Worm (Caenorhabditis elegans) whole organism, L4 larva: ENCODE results near the gene F28C6.8.

Experiments used
- F44E2.7 ChIP-seq: fragments of 200-800 bp; sonication (Bioruptor generic); IDR thresholded peaks from 2 replicates; pipeline ENCODE4 v2.1.2; 2022; ENCODE audit warnings: missing genetic modification characterization, missing compliant biosample characterization
- F49E8.2 ChIP-seq: sonication (generic microtip); optimal IDR thresholded peaks from 2 replicates; lab custom pipeline; 2016; ENCODE audit warnings: missing compliant biosample characterization, mild to moderate bottlenecking, missing genetic modification characterization, borderline replicate concordance
- R02D3.7 ChIP-seq: fragments of 150-350 bp; sonication (generic microtip); optimal IDR thresholded peaks from 3 replicates; lab custom pipeline; 2014; ENCODE audit warnings: missing biosample characterization, missing genetic modification characterization
- T20F7.1 ChIP-seq: fragments of 200-800 bp; sonication (Bioruptor generic); optimal IDR thresholded peaks from 2 replicates; lab custom pipeline; 2018; ENCODE audit warnings: mild to moderate bottlenecking, missing genetic modification characterization, missing compliant biosample characterization
- Y105C5A.15 ChIP-seq: fragments of 200-800 bp; sonication (Bioruptor generic); IDR thresholded peaks from 2 replicates; pipeline ENCODE4 v1.3.6; 2022; ENCODE audit warnings: missing genetic modification characterization, missing compliant biosample characterization
- Y5F2A.4 ChIP-seq: fragments of 200-800 bp; sonication (Bioruptor generic); optimal IDR thresholded peaks from 2 replicates; lab custom pipeline; 2018; ENCODE audit warnings: mild to moderate bottlenecking, missing genetic modification characterization, missing compliant biosample characterization
- aha-1 ChIP-seq: fragments of 150-350 bp; peaks from one replicate; lab custom pipeline; 2014; ENCODE audit warnings: missing biosample characterization, missing genetic modification characterization
- aly-2 ChIP-seq: sonication (generic microtip); optimal IDR thresholded peaks from 2 replicates; lab custom pipeline; 2018; ENCODE audit warnings: missing biosample characterization, missing genetic modification characterization
- ceh-32 ChIP-seq: sonication (generic microtip); optimal IDR thresholded peaks from 2 replicates; lab custom pipeline; 2016; ENCODE audit warnings: mild to moderate bottlenecking, missing genetic modification characterization, missing compliant biosample characterization; ENCODE audit not compliant: poor library complexity
- ceh-44 ChIP-seq: fragments of 200-800 bp; sonication (Bioruptor generic); IDR thresholded peaks from 2 replicates; pipeline ENCODE4 v1.3.6; 2022; ENCODE audit warnings: missing genetic modification reagents, missing genetic modification characterization, missing compliant biosample characterization
- ceh-62 ChIP-seq: sonication (generic microtip); optimal IDR thresholded peaks from 2 replicates; lab custom pipeline; 2017; ENCODE audit warnings: missing biosample characterization, missing genetic modification characterization
- ces-1 ChIP-seq: fragments of 150-350 bp; sonication (generic microtip); optimal IDR thresholded peaks from 4 replicates; lab custom pipeline; 2014; ENCODE audit warnings: missing biosample characterization, missing genetic modification reagents, missing genetic modification characterization
- ctbp-1 ChIP-seq: fragments of 200-800 bp; sonication (Bioruptor generic); IDR thresholded peaks from 2 replicates; pipeline ENCODE4 v1.3.6; 2022; ENCODE audit warnings: missing genetic modification reagents, missing genetic modification characterization, missing compliant biosample characterization
- dmd-9 ChIP-seq: fragments of 200-800 bp; sonication (Bioruptor generic); IDR thresholded peaks from 2 replicates; pipeline ENCODE4 v1.3.6; 2022; ENCODE audit warnings: missing genetic modification reagents, missing genetic modification characterization, missing compliant biosample characterization
- dpl-1 ChIP-seq: fragments of 150-350 bp; optimal IDR thresholded peaks from 2 replicates; lab custom pipeline; 2014; ENCODE audit warnings: missing biosample characterization, missing genetic modification reagents, missing genetic modification characterization
- dve-1 ChIP-seq: sonication (generic microtip); optimal IDR thresholded peaks from 2 replicates; lab custom pipeline; 2017; ENCODE audit warnings: antibody characterized with exemption, mild to moderate bottlenecking, missing genetic modification characterization, missing compliant biosample characterization; ENCODE audit not compliant: insufficient read depth
- fkh-10 ChIP-seq: fragments of 150-350 bp; optimal IDR thresholded peaks from 2 replicates; lab custom pipeline; 2014; ENCODE audit warnings: missing biosample characterization, missing genetic modification reagents, missing genetic modification characterization
- hlh-11 ChIP-seq: fragments of 200-800 bp; sonication (Bioruptor generic); optimal IDR thresholded peaks from 2 replicates; lab custom pipeline; 2018; ENCODE audit warnings: mild to moderate bottlenecking, missing genetic modification characterization, missing compliant biosample characterization
- lin-13 ChIP-seq: fragments of 150-350 bp; optimal IDR thresholded peaks from 2 replicates; lab custom pipeline; 2014; ENCODE audit warnings: missing biosample characterization, missing genetic modification reagents, missing genetic modification characterization
- lin-29 ChIP-seq: fragments of 200-800 bp; sonication (Bioruptor generic); IDR thresholded peaks from 2 replicates; pipeline ENCODE4 v1.3.6; 2022; ENCODE audit warnings: missing genetic modification reagents, missing genetic modification characterization, missing compliant biosample characterization
- lin-38 ChIP-seq: fragments of 200-800 bp; sonication (Bioruptor generic); IDR thresholded peaks from 2 replicates; pipeline ENCODE4 v1.3.6; 2022; ENCODE audit warnings: missing genetic modification reagents, missing genetic modification characterization, missing compliant biosample characterization
- lin-39 ChIP-seq: fragments of 150-350 bp; optimal IDR thresholded peaks from 2 replicates; lab custom pipeline; 2014; ENCODE audit warnings: missing biosample characterization, missing genetic modification reagents, missing genetic modification characterization
- lsy-2 ChIP-seq, 2 experiments: fragments of 150-350 bp in 1 of 2; sonication (generic microtip) in 1 of 2; optimal IDR thresholded peaks; 2 replicates each; lab custom pipeline; 2014 to 2017; ENCODE audit warnings: missing biosample characterization in 2 of 2, missing genetic modification characterization in 2 of 2
- madf-9 ChIP-seq: fragments of 200-800 bp; sonication (Bioruptor generic); conservative IDR thresholded peaks from 2 replicates; pipeline ENCODE4 v1.3.6; 2022; ENCODE audit warnings: missing genetic modification reagents, missing genetic modification characterization, missing compliant biosample characterization
- mdt-29 ChIP-seq: fragments of 200-800 bp; sonication (Bioruptor generic); IDR thresholded peaks from 2 replicates; pipeline ENCODE4 v1.3.6; 2022; ENCODE audit warnings: missing genetic modification reagents, missing genetic modification characterization, missing compliant biosample characterization
- mxl-2 ChIP-seq: fragments of 200-800 bp; sonication (Bioruptor generic); conservative IDR thresholded peaks from 2 replicates; pipeline ENCODE4 v1.3.6; 2022; ENCODE audit warnings: missing genetic modification reagents, missing genetic modification characterization, missing compliant biosample characterization
- nhr-10 ChIP-seq: fragments of 150-350 bp; optimal IDR thresholded peaks from 2 replicates; lab custom pipeline; 2014; ENCODE audit warnings: missing biosample characterization, missing genetic modification characterization
- nhr-102 ChIP-seq: sonication (generic microtip); optimal IDR thresholded peaks from 2 replicates; lab custom pipeline; 2016; ENCODE audit warnings: mild to moderate bottlenecking, missing genetic modification characterization, moderate library complexity, missing compliant biosample characterization
- nhr-11 ChIP-seq: fragments of 150-350 bp; optimal IDR thresholded peaks from 2 replicates; lab custom pipeline; 2014; ENCODE audit warnings: missing biosample characterization, missing genetic modification characterization
- nhr-25 ChIP-seq: sonication (generic microtip); optimal IDR thresholded peaks from 2 replicates; lab custom pipeline; 2017; ENCODE audit warnings: missing genetic modification characterization, mild to moderate bottlenecking, missing compliant biosample characterization, antibody characterized with exemption, moderate library complexity, borderline replicate concordance; ENCODE audit not compliant: insufficient read depth
- nhr-76 ChIP-seq: fragments of 150-350 bp; optimal IDR thresholded peaks from 2 replicates; lab custom pipeline; 2014; ENCODE audit warnings: missing biosample characterization, missing genetic modification characterization
- nhr-77 ChIP-seq: fragments of 150-350 bp; optimal IDR thresholded peaks from 2 replicates; lab custom pipeline; 2014; ENCODE audit warnings: missing biosample characterization, missing genetic modification characterization
- pha-4 ChIP-seq, 2 experiments: fragments of 150-350 bp in 1 of 2; fragments of 200-800 bp in 1 of 2; sonication (Bioruptor generic) in 1 of 2; IDR thresholded peaks in 1 of 2; optimal IDR thresholded peaks in 1 of 2; 2 replicates each; pipeline versions ENCODE4 v1.3.6 to Lab custom; 2014 to 2022; ENCODE audit warnings: missing genetic modification characterization in 2 of 2, missing genetic modification reagents in 2 of 2, missing biosample characterization in 1 of 2, missing compliant biosample characterization in 1 of 2
- saeg-2 ChIP-seq: fragments of 200-800 bp; sonication (Bioruptor generic); IDR thresholded peaks from 2 replicates; pipeline ENCODE4 v1.3.6; 2022; ENCODE audit warnings: missing genetic modification reagents, missing genetic modification characterization, missing compliant biosample characterization
- snpc-1.2 ChIP-seq: fragments of 200-800 bp; sonication (Bioruptor generic); IDR thresholded peaks from 2 replicates; pipeline ENCODE4 v1.3.6; 2022; ENCODE audit warnings: missing genetic modification reagents, missing genetic modification characterization, missing compliant biosample characterization
- unc-130 ChIP-seq: sonication (generic microtip); optimal IDR thresholded peaks from 2 replicates; lab custom pipeline; 2016; ENCODE audit warnings: missing genetic modification reagents, missing genetic modification characterization, missing compliant biosample characterization
- unc-62 ChIP-seq, 3 experiments: fragments of 150-350 bp in 1 of 3; sonication (generic microtip); optimal IDR thresholded peaks in 2 of 3; peaks in 1 of 3; 1 replicate in 1 of 3; 2 replicates in 2 of 3; lab custom pipeline; 2014 to 2017; ENCODE audit warnings: missing biosample characterization in 3 of 3, missing genetic modification characterization in 3 of 3, missing genetic modification reagents in 3 of 3, missing genotype in 1 of 3
- zfp-2 ChIP-seq: sonication (generic microtip); optimal IDR thresholded peaks from 2 replicates; lab custom pipeline; 2016; ENCODE audit warnings: mild to moderate bottlenecking, missing genetic modification characterization, missing compliant biosample characterization
- zfp-3 ChIP-seq: fragments of 200-800 bp; sonication (Bioruptor generic); conservative IDR thresholded peaks from 2 replicates; pipeline ENCODE4 v1.3.6; 2022; ENCODE audit warnings: missing genetic modification reagents, missing genetic modification characterization, missing compliant biosample characterization
- zip-2 ChIP-seq: fragments of 150-350 bp; optimal IDR thresholded peaks from 2 replicates; lab custom pipeline; 2014; ENCODE audit warnings: missing biosample characterization, missing genetic modification characterization

The F28C6.8 gene

DNA sequence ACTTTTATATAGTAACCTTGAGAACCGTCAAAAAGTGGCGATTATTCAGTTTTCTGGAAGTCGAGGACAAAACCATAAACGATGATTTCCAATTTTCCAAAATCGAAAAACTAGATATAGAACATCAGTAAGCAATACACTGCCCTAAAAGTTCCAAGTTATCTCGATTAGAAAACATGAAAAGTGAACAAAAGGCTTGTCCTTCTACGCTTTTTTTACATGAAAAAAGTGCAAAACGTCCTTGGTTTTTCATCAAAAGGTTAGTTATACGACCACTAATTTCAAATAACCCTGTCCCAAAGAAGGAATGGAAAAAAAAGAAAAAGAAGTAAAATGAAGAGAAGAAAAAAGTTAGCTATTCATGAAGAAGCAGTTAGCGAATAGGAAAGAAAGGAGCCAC is 20.7 kb upstream of the F28C6.8 start:
- TF ChIP-seq nhr-25 (tag; lab: Kevin White, UChicago) (peak; percentile 51), aha-1 (tag; lab: Kevin White, UChicago) (peak; percentile 73), R02D3.7 (tag; lab: Kevin White, UChicago) (no peak)

DNA sequence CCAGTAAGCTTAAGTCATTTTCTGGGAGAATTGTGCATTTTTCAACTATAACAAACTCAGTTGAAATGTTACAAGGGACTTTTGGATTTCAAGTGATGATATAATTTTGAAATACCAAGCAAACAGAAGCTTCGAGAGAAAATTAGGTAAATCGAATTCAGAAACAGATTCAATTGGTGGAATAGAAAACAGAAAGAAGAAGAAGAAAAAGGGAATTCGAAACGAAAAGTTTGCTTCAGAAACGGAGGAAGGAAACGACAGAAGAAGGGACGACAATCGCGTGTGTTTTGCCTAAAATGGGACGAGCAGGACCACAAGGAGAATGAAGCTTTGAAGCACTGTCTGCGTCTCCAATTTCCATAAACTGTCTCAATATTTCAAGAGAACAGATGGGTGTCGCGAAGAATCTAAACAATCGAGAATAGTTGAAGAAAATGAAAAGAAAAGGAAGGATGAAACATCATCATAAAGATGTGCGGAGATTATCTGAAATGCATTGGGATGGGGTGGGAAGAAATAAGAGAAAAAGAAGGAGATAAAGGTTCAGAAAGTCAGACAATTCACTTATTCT is 18.9 kb upstream of the F28C6.8 start:
- TF ChIP-seq fkh-10 (GFP tag; lab: Kevin White, UChicago) (peak; percentile 26), nhr-11 (tag; lab: Kevin White, UChicago) (no peak), ces-1 (peak; percentile 86), dve-1 (tag; lab: Kevin White, UChicago) (peak; percentile 13), T20F7.1 (GFP tag; lab: Kevin White, UChicago) (no peak), F49E8.2 (tag; lab: Kevin White, UChicago) (no peak), unc-62 (GFP tag; optimal IDR thresholded peaks at IDR 0.05 in 1 of 2; lab: Kevin White, UChicago) (peak in 1 of 2 experiments; percentile 85), unc-62 (tag; optimal IDR thresholded peaks at IDR 0.05; lab: Kevin White, UChicago) (no peak), Y105C5A.15 (no peak), mdt-29 (no peak), nhr-102 (tag; lab: Kevin White, UChicago) (no peak), saeg-2 (GFP tag; lab: Robert Waterston, UW) (no peak), lsy-2 (tag; optimal IDR thresholded peaks at IDR 0.05; lab: Kevin White, UChicago) (peak; percentile 8 to 14), pha-4 (GFP tag; IDR thresholded peaks at IDR 0.05; lab: Robert Waterston, UW) (no peak), pha-4 (tag; optimal IDR thresholded peaks at IDR 0.05; lab: Kevin White, UChicago) (no peak), zip-2 (no peak), lin-38 (GFP tag; lab: Robert Waterston, UW) (no peak), lin-39 (tag; lab: Kevin White, UChicago) (no peak), dpl-1 (no peak), mxl-2 (GFP tag; lab: Robert Waterston, UW) (no peak), madf-9 (no peak), ctbp-1 (GFP tag; lab: Robert Waterston, UW) (no peak; the same call in 1 of the 2 replicates), unc-130 (GFP tag; lab: Kevin White, UChicago) (no peak), aly-2 (tag; lab: Kevin White, UChicago) (no peak), ceh-44 (GFP tag; lab: Robert Waterston, UW) (no peak), nhr-76 (tag; lab: Kevin White, UChicago) (no peak), zfp-3 (GFP tag; lab: Robert Waterston, UW) (no peak), hlh-11 (tag; lab: Kevin White, UChicago) (no peak), ceh-62 (no peak), Y5F2A.4 (no peak), nhr-77 (tag; lab: Kevin White, UChicago) (no peak), zfp-2 (no peak), lin-13 (GFP tag; lab: Kevin White, UChicago) (no peak), aha-1 (tag; lab: Kevin White, UChicago) (peak; percentile 94), lin-29 (no peak), nhr-25 (tag; lab: Kevin White, UChicago) (no peak), dmd-9 (GFP tag; lab: Robert Waterston, UW) (no peak), nhr-10 (tag; lab: Kevin White, UChicago) (no peak), snpc-1.2 (GFP tag; lab: Robert Waterston, UW) (no peak), ceh-32 (no peak), F44E2.7 (GFP tag; lab: Robert Waterston, UW) (no peak)
